Fruit fly (Drosophila melanogaster): ENCODE measurements around the gene Msr-110.

Gene Msr-110

dm6 chr3L:5563309-5564182 lies 13.6 kb downstream of the Msr-110 start, which contains the start of the genes ScsbetaG and Sras:
Gene ScsbetaG, minus strand, starts transcription at chr3L:5563691.
Gene Sras, plus strand, starts transcription at chr3L:5563774.
- TF ChIP-seq gl (tag; optimal IDR thresholded peaks at IDR 0.05) (peak; percentile 1), CG14655 (GFP tag; optimal IDR thresholded peaks at IDR 0.05) (no peak)

dm6 chr3L:5562584-5562983 lies 14.6 kb downstream of the Msr-110 start:
- TF ChIP-seq Pif1A (GFP tag; optimal IDR thresholded peaks at IDR 0.05) (no peak), CG15710 (tag; optimal IDR thresholded peaks at IDR 0.05) (no peak), gl (tag; optimal IDR thresholded peaks at IDR 0.05) (no peak), CG8301 (tag; optimal IDR thresholded peaks at IDR 0.05) (no peak)

DNA sequence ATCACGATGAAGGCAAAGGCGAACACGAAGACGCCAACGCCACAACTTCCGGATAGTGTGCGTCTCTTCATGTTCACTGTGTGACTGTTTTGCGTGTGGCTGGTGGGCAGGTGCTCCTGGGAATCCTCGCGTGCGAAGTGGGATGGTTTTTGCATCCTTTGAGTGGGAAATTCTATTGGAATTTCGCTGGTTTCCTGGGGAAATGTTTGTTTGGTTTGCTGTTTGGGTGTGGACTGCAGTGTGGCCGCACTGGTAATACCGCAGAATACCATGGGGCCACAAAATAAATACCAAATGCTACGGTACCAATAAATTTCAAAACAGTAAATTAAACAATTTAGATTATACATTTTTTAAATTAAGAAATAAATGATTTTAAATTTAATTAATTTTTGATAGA lies 15.8 kb downstream of the Msr-110 start, which contains the start of gene sinu:
sinu (minus strand) TSS at position 258 of the 400 bp plus-strand sequence.
- TF ChIP-seq CG9948 (tag; optimal IDR thresholded peaks at IDR 0.05) (no peak), rn (GFP tag; IDR thresholded peaks at IDR 0.05) (no peak), CG14655 (GFP tag; optimal IDR thresholded peaks at IDR 0.05) (no peak), CG8159 (tag; optimal IDR thresholded peaks at IDR 0.05) (no peak), Ets98B (GFP tag; IDR thresholded peaks at IDR 0.05) (no peak), fd96Ca (GFP tag; IDR thresholded peaks at IDR 0.05) (no peak), CG12605 (GFP tag; IDR thresholded peaks at IDR 0.05) (no peak), Pif1B (GFP tag; optimal IDR thresholded peaks at IDR 0.05) (no peak), D1 (tag; optimal IDR thresholded peaks at IDR 0.05) (no peak), gl (tag; optimal IDR thresholded peaks at IDR 0.05) (no peak), Snoo (tag; optimal IDR thresholded peaks at IDR 0.05) (no peak), EcR (GFP tag; optimal IDR thresholded peaks at IDR 0.05) (no peak), CG13204 (GFP tag; optimal IDR thresholded peaks at IDR 0.05) (no peak), CG34367 (tag; optimal IDR thresholded peaks at IDR 0.05) (no peak), CG10348 (GFP tag; IDR thresholded peaks at IDR 0.05) (no peak)

DNA sequence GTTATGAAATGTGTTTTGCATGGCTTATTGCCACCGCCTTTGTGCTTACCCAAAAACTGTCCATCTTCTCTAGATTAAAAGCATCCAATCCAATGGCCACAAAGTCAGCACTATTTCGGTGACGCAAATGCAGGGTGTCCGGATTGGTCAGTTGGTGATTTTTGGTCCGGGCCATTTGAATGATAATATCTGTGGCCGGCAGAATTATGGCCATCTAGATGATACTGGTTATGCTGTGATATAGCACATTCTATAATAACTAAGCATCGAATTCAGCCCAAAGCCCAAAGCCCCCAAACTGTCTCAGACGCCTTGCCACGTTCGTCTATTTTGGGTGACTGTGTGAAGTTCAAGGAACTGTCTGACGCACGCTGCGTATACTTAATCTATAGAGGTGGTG lies 21.0 kb downstream of the Msr-110 start:
- TF ChIP-seq CG4496 (GFP tag; IDR thresholded peaks at IDR 0.05) (no peak), CG15710 (tag; optimal IDR thresholded peaks at IDR 0.05) (no peak), Pif1A (GFP tag; optimal IDR thresholded peaks at IDR 0.05) (no peak), fd96Ca (GFP tag; IDR thresholded peaks at IDR 0.05) (no peak), CG32121 (GFP tag; IDR thresholded peaks at IDR 0.05) (no peak), CG10348 (GFP tag; IDR thresholded peaks at IDR 0.05) (no peak), Ets98B (GFP tag; IDR thresholded peaks at IDR 0.05) (no peak), CG14655 (GFP tag; optimal IDR thresholded peaks at IDR 0.05) (no peak), CG17806 (tag; optimal IDR thresholded peaks at IDR 0.05) (no peak), rn (GFP tag; IDR thresholded peaks at IDR 0.05) (no peak), CG12605 (GFP tag; IDR thresholded peaks at IDR 0.05) (no peak), CG13204 (GFP tag; optimal IDR thresholded peaks at IDR 0.05) (no peak), Snoo (tag; optimal IDR thresholded peaks at IDR 0.05) (no peak)

DNA sequence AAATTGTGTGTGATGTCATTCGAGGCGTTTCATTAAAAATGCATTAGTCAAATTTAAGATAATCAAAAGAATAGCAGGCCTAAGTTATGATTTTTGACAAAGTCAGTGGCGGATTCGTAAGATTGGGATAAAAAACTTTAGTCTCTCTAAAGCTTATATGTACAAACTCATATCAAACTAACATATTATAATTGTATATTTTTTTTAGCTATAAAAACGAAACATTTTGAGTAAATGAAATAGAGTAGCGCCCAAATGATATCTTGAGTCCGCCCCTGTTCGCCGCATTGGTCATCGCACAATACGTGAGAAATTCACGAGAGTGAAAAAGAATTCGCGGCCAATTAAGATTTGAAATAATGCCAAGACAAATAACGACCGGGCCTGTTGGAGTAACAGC lies 22.8 kb downstream of the Msr-110 start:
- TF ChIP-seq CG10348 (GFP tag; IDR thresholded peaks at IDR 0.05), result no peak
- no peak for TF ChIP-seq CG8159 (tag; optimal IDR thresholded peaks at IDR 0.05)
- TF ChIP-seq CG15710 (tag; optimal IDR thresholded peaks at IDR 0.05), result peak; percentile 48
- TF ChIP-seq Snoo (tag; optimal IDR thresholded peaks at IDR 0.05), result peak; percentile 54
- peak; percentile 27 for TF ChIP-seq CG9948 (tag; optimal IDR thresholded peaks at IDR 0.05)
- no peak for TF ChIP-seq EcR (GFP tag; optimal IDR thresholded peaks at IDR 0.05)
- TF ChIP-seq CG34367 (tag; optimal IDR thresholded peaks at IDR 0.05), result peak; percentile 1
- peak; percentile 38 for TF ChIP-seq CG17806 (tag; optimal IDR thresholded peaks at IDR 0.05)
- peak; percentile 56 for TF ChIP-seq Pif1B (GFP tag; optimal IDR thresholded peaks at IDR 0.05)
- no peak for TF ChIP-seq CG14655 (GFP tag; optimal IDR thresholded peaks at IDR 0.05)
- 0 out of 3 replicates have a peak, but pooled peaks have one; percentile 55 for TF ChIP-seq CG4496 (GFP tag; IDR thresholded peaks at IDR 0.05)

DNA sequence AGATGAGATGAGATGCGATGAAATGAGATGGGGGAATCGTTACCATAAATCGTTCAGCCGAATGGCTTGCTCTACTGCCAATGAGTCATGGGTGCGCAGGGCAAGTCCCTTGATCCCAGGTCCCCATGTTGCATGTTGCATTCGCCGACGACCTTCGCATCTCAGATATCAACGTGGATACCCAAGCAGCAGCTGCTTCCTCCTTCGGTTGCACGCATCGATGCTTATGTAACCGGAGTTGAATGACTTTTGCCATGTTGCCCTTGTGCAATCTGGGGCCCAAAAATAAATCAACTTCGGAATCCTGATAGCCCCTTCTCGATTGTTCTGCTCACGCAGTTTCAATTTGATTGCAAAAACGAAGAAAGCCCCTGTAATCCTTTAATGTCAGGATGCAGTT lies 23.4 kb downstream of the Msr-110 start:
- TF ChIP-seq EcR (GFP tag; optimal IDR thresholded peaks at IDR 0.05) (peak; percentile 97), Pif1B (GFP tag; optimal IDR thresholded peaks at IDR 0.05) (no peak), CG13204 (GFP tag; optimal IDR thresholded peaks at IDR 0.05) (no peak)

dm6 chr3L:5551087-5551486 lies 26.1 kb downstream of the Msr-110 start, which contains the start of gene frm:
Gene frm, minus strand, starts transcription at chr3L:5551159.
- peak; percentile 34 for TF ChIP-seq Pif1B (GFP tag; optimal IDR thresholded peaks at IDR 0.05)
- peak; percentile 39 for TF ChIP-seq CG15710 (tag; optimal IDR thresholded peaks at IDR 0.05)
- peak; percentile 52 for TF ChIP-seq CG13204 (GFP tag; optimal IDR thresholded peaks at IDR 0.05)
- peak; percentile 44 for TF ChIP-seq CG34367 (tag; optimal IDR thresholded peaks at IDR 0.05)
- no peak for TF ChIP-seq CG4496 (GFP tag; IDR thresholded peaks at IDR 0.05)
- TF ChIP-seq fd96Ca (GFP tag; IDR thresholded peaks at IDR 0.05), result 0 out of 3 replicates have a peak, but pooled peaks have one; percentile 23
- no peak for TF ChIP-seq CG9948 (tag; optimal IDR thresholded peaks at IDR 0.05)
- peak; percentile 41 for TF ChIP-seq Snoo (tag; optimal IDR thresholded peaks at IDR 0.05)
- no peak for TF ChIP-seq CG14655 (GFP tag; optimal IDR thresholded peaks at IDR 0.05)
- TF ChIP-seq D1 (tag; optimal IDR thresholded peaks at IDR 0.05), result no peak
- no peak for TF ChIP-seq rn (GFP tag; IDR thresholded peaks at IDR 0.05)
- peak; percentile 21 for TF ChIP-seq Pif1A (GFP tag; optimal IDR thresholded peaks at IDR 0.05)
- TF ChIP-seq CG12605 (GFP tag; IDR thresholded peaks at IDR 0.05), result no peak; the same call in 1 of the 2 replicates
- no peak for TF ChIP-seq CG32121 (GFP tag; IDR thresholded peaks at IDR 0.05)
- TF ChIP-seq CG17806 (tag; optimal IDR thresholded peaks at IDR 0.05), result peak; percentile 23
- TF ChIP-seq CG10348 (GFP tag; IDR thresholded peaks at IDR 0.05), result no peak
- no peak for TF ChIP-seq Ets98B (GFP tag; IDR thresholded peaks at IDR 0.05)
- TF ChIP-seq CG8159 (tag; optimal IDR thresholded peaks at IDR 0.05), result peak; percentile 35
- no peak for TF ChIP-seq CG8301 (tag; optimal IDR thresholded peaks at IDR 0.05)
- TF ChIP-seq gl (tag; optimal IDR thresholded peaks at IDR 0.05), result peak; percentile 81
- peak; percentile 61 for TF ChIP-seq EcR (GFP tag; optimal IDR thresholded peaks at IDR 0.05)
